Worm (Caenorhabditis elegans) whole organism, L3 larva: ENCODE data around the gene txdc-9.

Experiments
- aly-2 ChIP-seq: fragments of 150-350 bp; optimal IDR thresholded peaks from 2 replicates; lab custom pipeline; 2014; ENCODE audit warnings: missing biosample characterization, missing genetic modification characterization
- ceh-82 ChIP-seq: fragments of 150-350 bp; optimal IDR thresholded peaks from 2 replicates; lab custom pipeline; 2014; ENCODE audit warnings: missing biosample characterization, missing genetic modification characterization
- egl-27 ChIP-seq: sonication (generic microtip); optimal IDR thresholded peaks from 4 replicates; lab custom pipeline; 2017; ENCODE audit warnings: missing biosample characterization, missing genetic modification reagents, missing genetic modification characterization
- egl-5 ChIP-seq: fragments of 150-350 bp; optimal IDR thresholded peaks from 2 replicates; lab custom pipeline; 2017; ENCODE audit warnings: missing biosample characterization, missing genetic modification reagents, missing genetic modification characterization, inconsistent platforms
- lin-15B ChIP-seq: fragments of 150-350 bp; optimal IDR thresholded peaks from 2 replicates; lab custom pipeline; 2014; ENCODE audit warnings: missing biosample characterization, missing genetic modification characterization
- nhr-237 ChIP-seq: fragments of 150-350 bp; optimal IDR thresholded peaks from 2 replicates; lab custom pipeline; 2014; ENCODE audit warnings: missing biosample characterization, missing genetic modification characterization
- nhr-28 ChIP-seq: fragments of 150-350 bp; optimal IDR thresholded peaks from 2 replicates; lab custom pipeline; 2014; ENCODE audit warnings: missing biosample characterization, missing genetic modification characterization
- unc-62 ChIP-seq: fragments of 150-350 bp; sonication (generic microtip); optimal IDR thresholded peaks from 4 replicates; lab custom pipeline; 2014; ENCODE audit warnings: missing biosample characterization, missing genetic modification reagents, missing genetic modification characterization
- zag-1 ChIP-seq: fragments of 150-350 bp; optimal IDR thresholded peaks from 2 replicates; lab custom pipeline; 2014; ENCODE audit warnings: missing biosample characterization, missing genetic modification characterization

DNA sequence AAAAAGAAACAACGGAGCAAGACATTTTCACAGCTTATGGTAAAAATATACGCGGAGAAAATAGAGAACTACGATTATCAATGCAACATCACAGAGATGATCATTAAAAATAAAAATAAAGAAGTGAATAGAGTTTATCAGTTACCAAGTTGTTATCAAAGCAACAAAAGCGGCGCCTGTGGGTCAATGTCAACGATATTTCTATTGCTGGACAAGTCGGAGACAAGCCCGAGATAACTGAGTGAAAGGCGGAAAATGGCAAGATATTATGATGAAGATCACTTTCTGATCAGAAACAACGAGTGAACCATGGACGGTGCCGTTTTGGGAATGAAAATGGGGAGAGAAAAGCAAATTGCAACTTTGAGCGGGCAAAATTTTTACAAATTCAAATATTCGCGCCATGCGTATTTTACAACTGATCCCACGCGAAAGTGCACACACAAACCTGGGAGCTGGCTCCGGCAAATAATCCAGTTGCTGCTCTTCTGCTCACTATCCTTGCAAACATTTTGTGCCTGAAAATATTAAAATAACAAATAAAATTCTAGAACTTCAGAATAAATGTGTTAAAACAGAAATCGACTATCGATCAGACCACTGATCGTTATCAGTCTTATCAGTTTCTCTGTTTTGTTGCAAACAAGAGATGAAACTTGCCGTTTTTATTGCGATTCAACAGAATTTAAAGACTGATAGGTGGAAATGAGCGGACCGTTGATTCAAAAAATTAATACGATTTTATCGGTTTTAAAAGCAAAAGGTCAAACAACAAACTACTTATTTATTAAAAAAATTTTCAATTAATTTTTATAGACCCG, 10.5 kb downstream of the txdc-9 start, which contains the start of gene mel-32:
- TF ChIP-seq ceh-82 (tag; lab: Kevin White, UChicago) = no peak
- TF ChIP-seq egl-5 (tag; lab: Kevin White, UChicago) = no peak
- TF ChIP-seq aly-2 (tag; lab: Kevin White, UChicago) = no peak
- peak; percentile 16 for TF ChIP-seq lin-15B (tag; lab: Kevin White, UChicago)
- TF ChIP-seq nhr-28 (tag; lab: Kevin White, UChicago) = no peak
- TF ChIP-seq egl-27 (tag; lab: Kevin White, UChicago) = no peak
- TF ChIP-seq zag-1 (tag; lab: Kevin White, UChicago) = no peak
- no peak for TF ChIP-seq unc-62 (GFP tag; lab: Kevin White, UChicago)
- TF ChIP-seq nhr-237 (tag; lab: Kevin White, UChicago) = no peak
